Worm (Caenorhabditis elegans) whole organism, young adult: Measurements from ENCODE around the gene unc-36.

Source experiments
- D2030.7 ChIP-seq: fragments of 200-800 bp; sonication (Bioruptor generic); IDR thresholded peaks from 2 replicates; pipeline ENCODE4 v1.3.6; 2022; ENCODE audit warnings: missing genetic modification reagents, missing genetic modification characterization, missing compliant biosample characterization
- F49E8.2 ChIP-seq: sonication (generic microtip); optimal IDR thresholded peaks from 3 replicates; lab custom pipeline; 2017; ENCODE audit warnings: missing genetic modification characterization, mild to moderate bottlenecking, missing compliant biosample characterization, antibody characterized with exemption, moderate library complexity; ENCODE audit not compliant: insufficient read depth
- bed-1 ChIP-seq: fragments of 200-800 bp; sonication (Bioruptor generic); IDR thresholded peaks from 2 replicates; pipeline ENCODE4 v1.3.6; 2022; ENCODE audit warnings: missing genetic modification reagents, missing genetic modification characterization, missing compliant biosample characterization
- ceh-91 ChIP-seq: fragments of 200-800 bp; sonication (Bioruptor generic); IDR thresholded peaks from 2 replicates; pipeline ENCODE4 v1.3.6; 2022; ENCODE audit warnings: missing genetic modification reagents, missing genetic modification characterization, missing compliant biosample characterization
- madf-10 ChIP-seq: sonication (generic microtip); optimal IDR thresholded peaks from 2 replicates; lab custom pipeline; 2016; ENCODE audit warnings: mild to moderate bottlenecking, missing genetic modification characterization, missing compliant biosample characterization
- nfyb-1 ChIP-seq: fragments of 200-800 bp; sonication (Bioruptor generic); IDR thresholded peaks from 2 replicates; pipeline ENCODE4 v1.3.6; 2022; ENCODE audit warnings: missing genetic modification reagents, missing genetic modification characterization, missing compliant biosample characterization
- nhr-27 ChIP-seq: fragments of 200-800 bp; sonication (Bioruptor generic); optimal IDR thresholded peaks from 2 replicates; lab custom pipeline; 2018; ENCODE audit warnings: mild to moderate bottlenecking, missing genetic modification characterization, moderate library complexity, missing compliant biosample characterization
- unc-62 ChIP-seq: fragments of 150-350 bp; optimal IDR thresholded peaks from 2 replicates; lab custom pipeline; 2014; ENCODE audit warnings: missing biosample characterization, missing genetic modification reagents, missing genetic modification characterization
- ztf-28 ChIP-seq: fragments of 200-800 bp; sonication (Bioruptor generic); IDR thresholded peaks from 2 replicates; pipeline ENCODE4 v1.3.6; 2022; ENCODE audit warnings: missing genetic modification reagents, missing genetic modification characterization, missing compliant biosample characterization

DNA sequence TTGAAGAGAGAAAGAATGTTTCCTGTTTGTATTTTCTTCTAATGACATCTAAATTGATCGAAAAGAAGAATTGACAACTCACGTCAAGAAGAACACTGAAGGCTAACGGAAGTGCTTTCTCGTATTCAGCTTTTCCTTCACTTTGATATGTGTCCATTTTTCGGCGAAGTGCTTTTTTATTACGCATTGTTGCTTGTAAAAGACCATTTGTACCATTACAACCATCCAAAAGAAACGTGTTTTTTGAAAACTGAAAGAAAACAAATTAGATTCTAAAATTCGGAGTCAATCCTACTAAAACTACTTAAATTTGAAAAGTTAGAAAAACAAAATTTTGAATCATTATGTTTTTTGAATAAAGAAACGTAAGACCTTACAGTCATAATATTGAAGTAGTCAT lies 2.0 kb downstream of the unc-36 start:
- no peak for TF ChIP-seq ztf-28
- no peak for TF ChIP-seq bed-1 (GFP tag; lab: Robert Waterston, UW)
- TF ChIP-seq nhr-27 (tag; lab: Kevin White, UChicago): no peak
- TF ChIP-seq F49E8.2 (tag; lab: Kevin White, UChicago): no peak
- TF ChIP-seq madf-10 (tag; lab: Kevin White, UChicago): no peak
- TF ChIP-seq unc-62 (GFP tag; lab: Kevin White, UChicago): no peak
- no peak for TF ChIP-seq ceh-91 (GFP tag; lab: Robert Waterston, UW)
- TF ChIP-seq D2030.7 (GFP tag; lab: Robert Waterston, UW): no peak
- TF ChIP-seq nfyb-1 (GFP tag; lab: Robert Waterston, UW): no peak
